Worm (Caenorhabditis elegans) whole organism, early embryonic: ENCODE data around the gene clec-266.

Experiments
- B0310.2 ChIP-seq: sonication (generic microtip); optimal IDR thresholded peaks from 2 replicates; lab custom pipeline; 2016; ENCODE audit warnings: mild to moderate bottlenecking, missing genetic modification characterization, missing compliant biosample characterization
- F13C5.2 ChIP-seq: sonication (generic microtip); optimal IDR thresholded peaks from 2 replicates; lab custom pipeline; 2017; ENCODE audit warnings: mild to moderate bottlenecking, missing genetic modification characterization, inconsistent platforms, missing compliant biosample characterization
- aly-1 ChIP-seq: sonication (generic microtip); optimal IDR thresholded peaks from 2 replicates; lab custom pipeline; 2016; ENCODE audit warnings: missing genetic modification characterization, missing compliant biosample characterization
- ama-1 ChIP-seq: fragments of 150-350 bp; optimal IDR thresholded peaks from 2 replicates; lab custom pipeline; 2014
- ceh-13 ChIP-seq: fragments of 200-800 bp; sonication (Bioruptor generic); optimal IDR thresholded peaks from 2 replicates; lab custom pipeline; 2018; ENCODE audit warnings: mild to moderate bottlenecking, missing genetic modification characterization, missing compliant biosample characterization
- ceh-36 ChIP-seq: sonication (generic microtip); optimal IDR thresholded peaks from 2 replicates; lab custom pipeline; 2016; ENCODE audit warnings: missing genetic modification characterization, inconsistent platforms, missing compliant biosample characterization
- ets-7 ChIP-seq: sonication (generic microtip); optimal IDR thresholded peaks from 2 replicates; lab custom pipeline; 2016; ENCODE audit warnings: missing genotype, missing genetic modification characterization, missing compliant biosample characterization
- flt-1 ChIP-seq: fragments of 200-800 bp; sonication (Bioruptor generic); IDR thresholded peaks from 2 replicates; pipeline ENCODE4 v1.3.6; 2022; ENCODE audit warnings: missing genetic modification characterization, missing compliant biosample characterization
- hmbx-1 ChIP-seq: sonication (generic microtip); optimal IDR thresholded peaks from 2 replicates; lab custom pipeline; 2016; ENCODE audit warnings: mild to moderate bottlenecking, missing genetic modification characterization, missing compliant biosample characterization
- hmg-4 ChIP-seq: fragments of 200-800 bp; sonication (Bioruptor generic); optimal IDR thresholded peaks from 2 replicates; lab custom pipeline; 2018; ENCODE audit warnings: mild to moderate bottlenecking, missing genetic modification characterization, missing compliant biosample characterization
- hnd-1 ChIP-seq: sonication (generic microtip); optimal IDR thresholded peaks from 2 replicates; lab custom pipeline; 2016; ENCODE audit warnings: missing genetic modification characterization, missing compliant biosample characterization
- pes-1 ChIP-seq: fragments of 200-800 bp; sonication (Bioruptor generic); IDR thresholded peaks from 2 replicates; pipeline ENCODE4 v1.3.6; 2022; ENCODE audit warnings: missing genetic modification reagents, missing genetic modification characterization, missing compliant biosample characterization
- scrt-1 ChIP-seq: fragments of 200-800 bp; sonication (Bioruptor generic); IDR thresholded peaks from 2 replicates; pipeline ENCODE4 v1.3.6; 2022; ENCODE audit warnings: missing genetic modification characterization, missing compliant biosample characterization
- sea-1 ChIP-seq: fragments of 200-800 bp; sonication (Bioruptor generic); conservative IDR thresholded peaks from 2 replicates; pipeline ENCODE4 v1.3.6; 2022; ENCODE audit warnings: missing genetic modification characterization, missing compliant biosample characterization
- tbx-11 ChIP-seq: fragments of 200-800 bp; sonication (Bioruptor generic); IDR thresholded peaks from 2 replicates; pipeline ENCODE4 v1.3.6; 2022; ENCODE audit warnings: missing genetic modification characterization, missing compliant biosample characterization
- tbx-37 ChIP-seq: fragments of 200-800 bp; sonication (Bioruptor generic); conservative IDR thresholded peaks from 2 replicates; pipeline ENCODE4 v1.3.6; 2022; ENCODE audit warnings: missing genetic modification reagents, missing genetic modification characterization, missing compliant biosample characterization
- tra-4 ChIP-seq: sonication (generic microtip); optimal IDR thresholded peaks from 2 replicates; lab custom pipeline; 2017; ENCODE audit warnings: missing genetic modification characterization, missing compliant biosample characterization

clec-266 gene

ce11 chrX:6607599-6607998 lies 15.1 kb downstream of the clec-266 start:
- TF ChIP-seq ets-7 (tag; lab: Kevin White, UChicago), result no peak
- no peak for TF ChIP-seq tbx-37 (GFP tag; lab: Robert Waterston, UW)
- TF ChIP-seq F13C5.2 (tag; lab: Kevin White, UChicago), result no peak
- TF ChIP-seq B0310.2 (tag; lab: Kevin White, UChicago), result no peak
- no peak for TF ChIP-seq hnd-1 (tag; lab: Kevin White, UChicago)
- TF ChIP-seq hmg-4 (GFP tag; lab: Kevin White, UChicago), result no peak
- TF ChIP-seq tbx-11 (GFP tag; lab: Robert Waterston, UW), result no peak
- no peak for TF ChIP-seq aly-1 (tag; lab: Kevin White, UChicago)
- TF ChIP-seq pes-1 (GFP tag; lab: Robert Waterston, UW), result no peak
- TF ChIP-seq ama-1 (lab: Kevin White, UChicago), result no peak
- no peak for TF ChIP-seq ceh-36 (tag; lab: Kevin White, UChicago)
- TF ChIP-seq sea-1, result no peak
- TF ChIP-seq scrt-1 (GFP tag; lab: Robert Waterston, UW), result no peak
- TF ChIP-seq tra-4, result no peak
- no peak for TF ChIP-seq flt-1

- TF ChIP-seq aly-1 (tag; lab: Kevin White, UChicago), result no peak
- no peak for TF ChIP-seq ama-1 (lab: Kevin White, UChicago)
- TF ChIP-seq scrt-1 (GFP tag; lab: Robert Waterston, UW), result no peak
- TF ChIP-seq sea-1, result no peak
- TF ChIP-seq F13C5.2 (tag; lab: Kevin White, UChicago), result no peak
- no peak for TF ChIP-seq tbx-11 (GFP tag; lab: Robert Waterston, UW)
- TF ChIP-seq ceh-13 (GFP tag; lab: Kevin White, UChicago), result no peak
- TF ChIP-seq hmg-4 (GFP tag; lab: Kevin White, UChicago), result no peak
- no peak for TF ChIP-seq hmbx-1 (tag; lab: Kevin White, UChicago)
- TF ChIP-seq flt-1, result no peak
- no peak for TF ChIP-seq ets-7 (tag; lab: Kevin White, UChicago)
- TF ChIP-seq ceh-36 (tag; lab: Kevin White, UChicago), result no peak
- TF ChIP-seq pes-1 (GFP tag; lab: Robert Waterston, UW), result no peak
- TF ChIP-seq tra-4, result no peak
- TF ChIP-seq hnd-1 (tag; lab: Kevin White, UChicago), result no peak
Measured at ce11 chrX:6606991-6607390, 15.7 kb downstream of the clec-266 start, which contains the start of gene cpr-6. Gene cpr-6 (plus strand): TSS chrX:6607207.

- no peak for TF ChIP-seq tbx-11 (GFP tag; lab: Robert Waterston, UW)
- TF ChIP-seq flt-1, result no peak
- TF ChIP-seq hnd-1 (tag; lab: Kevin White, UChicago), result no peak
- TF ChIP-seq ceh-36 (tag; lab: Kevin White, UChicago), result no peak
- no peak for TF ChIP-seq B0310.2 (tag; lab: Kevin White, UChicago)
- no peak for TF ChIP-seq pes-1 (GFP tag; lab: Robert Waterston, UW)
- TF ChIP-seq F13C5.2 (tag; lab: Kevin White, UChicago), result no peak
- no peak for TF ChIP-seq tbx-37 (GFP tag; lab: Robert Waterston, UW)
Measured at ce11 chrX:6603098-6603497, 19.6 kb downstream of the clec-266 start, which contains the start of gene F23G4.1. Gene F23G4.1 (minus strand): TSS chrX:6603198.

ce11 chrX:6601967-6602366 lies 20.7 kb downstream of the clec-266 start:
- TF ChIP-seq flt-1 (no peak), ceh-36 (tag; lab: Kevin White, UChicago) (no peak)

ce11 chrX:6598732-6599131 lies 24.0 kb downstream of the clec-266 start, which contains the start of gene hic-1:
Gene hic-1 (minus strand): TSS chrX:6598832.
- TF ChIP-seq ceh-13 (GFP tag; lab: Kevin White, UChicago) (no peak), ets-7 (tag; lab: Kevin White, UChicago) (no peak), hmg-4 (GFP tag; lab: Kevin White, UChicago) (no peak), ceh-36 (tag; lab: Kevin White, UChicago) (no peak)

ce11 chrX:6597089-6597488 lies 25.6 kb downstream of the clec-266 start, which contains the start of gene ttr-6:
Gene ttr-6 (minus strand): TSS chrX:6597121.
- TF ChIP-seq B0310.2 (tag; lab: Kevin White, UChicago) (no peak), hmg-4 (GFP tag; lab: Kevin White, UChicago) (no peak), aly-1 (tag; lab: Kevin White, UChicago) (no peak), F13C5.2 (tag; lab: Kevin White, UChicago) (no peak), hnd-1 (tag; lab: Kevin White, UChicago) (no peak), ceh-36 (tag; lab: Kevin White, UChicago) (no peak), ceh-13 (GFP tag; lab: Kevin White, UChicago) (no peak), hmbx-1 (tag; lab: Kevin White, UChicago) (no peak), tra-4 (no peak), ama-1 (lab: Kevin White, UChicago) (no peak), scrt-1 (GFP tag; lab: Robert Waterston, UW) (no peak), flt-1 (no peak), pes-1 (GFP tag; lab: Robert Waterston, UW) (no peak), tbx-11 (GFP tag; lab: Robert Waterston, UW) (no peak), tbx-37 (GFP tag; lab: Robert Waterston, UW) (no peak)

ce11 chrX:6593178-6593786 lies 29.4 kb downstream of the clec-266 start:
- peak; percentile 84 for TF ChIP-seq ceh-36 (tag; lab: Kevin White, UChicago)
- peak; percentile 96 for TF ChIP-seq tbx-37 (GFP tag; lab: Robert Waterston, UW)
- peak; percentile 96 for TF ChIP-seq scrt-1 (GFP tag; lab: Robert Waterston, UW)
- no peak for TF ChIP-seq hmg-4 (GFP tag; lab: Kevin White, UChicago)
- TF ChIP-seq ets-7 (tag; lab: Kevin White, UChicago), result peak; percentile 83
- TF ChIP-seq tbx-11 (GFP tag; lab: Robert Waterston, UW), result peak; percentile 92
- TF ChIP-seq sea-1, result peak; percentile 93
- peak; percentile 95 for TF ChIP-seq flt-1
- TF ChIP-seq aly-1 (tag; lab: Kevin White, UChicago), result peak; percentile 94
- TF ChIP-seq hmbx-1 (tag; lab: Kevin White, UChicago), result peak; percentile 59
- TF ChIP-seq ceh-13 (GFP tag; lab: Kevin White, UChicago), result peak; percentile 71
- peak; percentile 95 for TF ChIP-seq pes-1 (GFP tag; lab: Robert Waterston, UW)
- TF ChIP-seq F13C5.2 (tag; lab: Kevin White, UChicago), result peak; percentile 85
- peak; percentile 39 for TF ChIP-seq tra-4
- TF ChIP-seq ama-1 (lab: Kevin White, UChicago), result no peak
- TF ChIP-seq B0310.2 (tag; lab: Kevin White, UChicago), result peak; percentile 79
- peak; percentile 86 for TF ChIP-seq hnd-1 (tag; lab: Kevin White, UChicago)
